Worm (Caenorhabditis elegans) whole organism, mixed stage, embryonic: ENCODE results near the gene F20D6.6.

Experiments
- M03D4.4 ChIP-seq: sonication (generic microtip); optimal IDR thresholded peaks from 2 replicates; lab custom pipeline; 2017; ENCODE audit warnings: mild to moderate bottlenecking, missing genetic modification characterization, missing compliant biosample characterization
- bed-3 ChIP-seq: fragments of 200-800 bp; sonication (Bioruptor generic); optimal IDR thresholded peaks from 3 replicates; lab custom pipeline; 2018; ENCODE audit warnings: mild to moderate bottlenecking, missing genetic modification characterization, moderate library complexity, missing compliant biosample characterization
- ceh-39 ChIP-seq: fragments of 150-350 bp; optimal IDR thresholded peaks from 2 replicates; lab custom pipeline; 2014; ENCODE audit warnings: missing biosample characterization, missing genetic modification characterization
- ceh-43 ChIP-seq: fragments of 200-800 bp; sonication (Bioruptor generic); optimal IDR thresholded peaks from 2 replicates; lab custom pipeline; 2018; ENCODE audit warnings: mild to moderate bottlenecking, missing genetic modification characterization, moderate library complexity, missing compliant biosample characterization
- ceh-83 ChIP-seq: fragments of 200-800 bp; sonication (Bioruptor generic); optimal IDR thresholded peaks from 2 replicates; lab custom pipeline; 2018; ENCODE audit warnings: mild to moderate bottlenecking, missing genetic modification characterization, missing compliant biosample characterization
- ces-1 ChIP-seq: fragments of 150-350 bp; optimal IDR thresholded peaks from 2 replicates; lab custom pipeline; 2014; ENCODE audit warnings: missing biosample characterization, missing genetic modification reagents, missing genetic modification characterization
- cnd-1 ChIP-seq: fragments of 200-800 bp; sonication (Bioruptor generic); optimal IDR thresholded peaks from 2 replicates; lab custom pipeline; 2018; ENCODE audit warnings: mild to moderate bottlenecking, missing genetic modification characterization, missing compliant biosample characterization
- elt-1 ChIP-seq: sonication (generic microtip); optimal IDR thresholded peaks from 2 replicates; lab custom pipeline; 2017; ENCODE audit warnings: missing genetic modification characterization, mild to moderate bottlenecking, missing compliant biosample characterization, antibody characterized with exemption, moderate library complexity, borderline replicate concordance; ENCODE audit not compliant: insufficient read depth
- flh-1 ChIP-seq: fragments of 200-800 bp; sonication (Bioruptor generic); optimal IDR thresholded peaks from 2 replicates; lab custom pipeline; 2018; ENCODE audit warnings: mild to moderate bottlenecking, missing genetic modification characterization, moderate library complexity, missing compliant biosample characterization
- hlh-1 ChIP-seq: fragments of 150-350 bp; optimal IDR thresholded peaks from 2 replicates; lab custom pipeline; 2014; ENCODE audit warnings: missing biosample characterization, missing genetic modification reagents, missing genetic modification characterization
- lin-13 ChIP-seq: fragments of 150-350 bp; optimal IDR thresholded peaks from 2 replicates; lab custom pipeline; 2014; ENCODE audit warnings: missing biosample characterization, missing genetic modification characterization
- lin-32 ChIP-seq: fragments of 200-800 bp; sonication (Bioruptor generic); optimal IDR thresholded peaks from 2 replicates; lab custom pipeline; 2018; ENCODE audit warnings: mild to moderate bottlenecking, missing genetic modification characterization, missing compliant biosample characterization
- mep-1 ChIP-seq: fragments of 150-350 bp; optimal IDR thresholded peaks from 2 replicates; lab custom pipeline; 2017; ENCODE audit warnings: missing biosample characterization, missing genetic modification reagents, missing genetic modification characterization, inconsistent platforms
- mls-2 ChIP-seq: sonication (generic microtip); optimal IDR thresholded peaks from 2 replicates; lab custom pipeline; 2016; ENCODE audit warnings: mild to moderate bottlenecking, missing genetic modification characterization, moderate library complexity, missing compliant biosample characterization
- nhr-2 ChIP-seq: fragments of 150-350 bp; optimal IDR thresholded peaks from 2 replicates; lab custom pipeline; 2014; ENCODE audit warnings: missing biosample characterization, missing genetic modification characterization
- nhr-237 ChIP-seq: fragments of 150-350 bp; optimal IDR thresholded peaks from 2 replicates; lab custom pipeline; 2014; ENCODE audit warnings: missing biosample characterization, missing genetic modification characterization
- nhr-28 ChIP-seq: fragments of 150-350 bp; optimal IDR thresholded peaks from 2 replicates; lab custom pipeline; 2014; ENCODE audit warnings: missing biosample characterization, missing genetic modification characterization
- nhr-76 ChIP-seq: sonication (generic microtip); optimal IDR thresholded peaks from 2 replicates; lab custom pipeline; 2017; ENCODE audit warnings: missing biosample characterization, missing genetic modification characterization
- sem-2 ChIP-seq: fragments of 200-800 bp; sonication (Bioruptor generic); optimal IDR thresholded peaks from 2 replicates; lab custom pipeline; 2018; ENCODE audit warnings: mild to moderate bottlenecking, missing genetic modification characterization, missing compliant biosample characterization
- snpc-4 ChIP-seq: fragments of 150-350 bp; optimal IDR thresholded peaks from 2 replicates; lab custom pipeline; 2014; ENCODE audit warnings: missing biosample characterization, missing genetic modification characterization
- sptf-1 ChIP-seq: sonication (generic microtip); optimal IDR thresholded peaks from 2 replicates; lab custom pipeline; 2017; ENCODE audit warnings: mild to moderate bottlenecking, missing genetic modification characterization, moderate library complexity, missing compliant biosample characterization
- tbx-8 ChIP-seq: fragments of 200-800 bp; sonication (Bioruptor generic); optimal IDR thresholded peaks from 2 replicates; lab custom pipeline; 2018; ENCODE audit warnings: mild to moderate bottlenecking, missing genetic modification characterization, moderate library complexity, missing compliant biosample characterization
- unc-120 ChIP-seq: sonication (generic microtip); optimal IDR thresholded peaks from 2 replicates; lab custom pipeline; 2017; ENCODE audit warnings: missing genetic modification characterization, missing compliant biosample characterization; ENCODE audit not compliant: poor library complexity, severe bottlenecking
- unc-39 ChIP-seq: fragments of 150-350 bp; optimal IDR thresholded peaks from 2 replicates; lab custom pipeline; 2014; ENCODE audit warnings: missing biosample characterization, missing genetic modification characterization
- unc-62 ChIP-seq: fragments of 150-350 bp; optimal IDR thresholded peaks from 2 replicates; lab custom pipeline; 2014; ENCODE audit warnings: missing biosample characterization, missing genetic modification reagents, missing genetic modification characterization
- zip-8 ChIP-seq: fragments of 150-350 bp; optimal IDR thresholded peaks from 2 replicates; lab custom pipeline; 2014; ENCODE audit warnings: missing biosample characterization, missing genetic modification characterization
- ztf-11 ChIP-seq: fragments of 150-350 bp; optimal IDR thresholded peaks from 2 replicates; lab custom pipeline; 2014; ENCODE audit warnings: missing biosample characterization, missing genetic modification characterization

F20D6.6 gene

DNA sequence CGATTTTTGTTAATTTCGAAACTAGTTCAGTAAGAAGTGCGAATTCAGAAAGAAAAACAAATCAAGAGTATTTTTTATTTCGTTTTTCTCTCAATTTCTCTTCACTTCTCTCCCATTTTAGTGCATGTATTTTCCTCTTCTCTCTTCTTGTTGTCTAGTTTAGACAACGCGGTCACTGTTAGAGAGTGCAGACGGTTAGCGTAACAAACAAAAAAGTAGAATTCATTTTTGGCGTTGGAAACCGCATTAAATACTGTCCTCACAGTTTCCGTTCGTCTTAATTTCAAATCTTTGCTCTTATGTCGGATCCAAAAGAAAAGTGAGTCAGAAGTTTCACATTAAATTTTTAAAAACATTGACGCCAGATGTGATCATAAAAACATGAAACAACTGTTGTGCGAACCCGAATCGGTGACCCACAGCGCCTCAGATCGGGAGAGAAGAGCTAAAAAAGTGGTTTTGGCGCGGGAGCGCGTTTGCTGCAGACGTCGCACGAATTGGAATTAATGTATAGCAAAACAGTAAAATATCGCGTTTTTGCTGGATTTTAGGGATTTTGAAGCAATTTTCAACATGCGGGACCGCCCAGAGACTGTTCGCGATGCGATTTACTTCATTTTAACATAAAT is 19.3 kb downstream of the F20D6.6 start, which contains the start of gene srp-7:
TSS of gene srp-7 (plus strand) at position 213 of the 629 bp plus-strand sequence.
- TF ChIP-seq sem-2 (GFP tag; lab: Kevin White, UChicago), result no peak
- TF ChIP-seq ces-1 (GFP tag; lab: Kevin White, UChicago), result peak; percentile 63
- TF ChIP-seq nhr-237 (tag; lab: Kevin White, UChicago), result peak; percentile 22

- TF ChIP-seq snpc-4 (tag; lab: Kevin White, UChicago) (no peak), ceh-43 (GFP tag; lab: Kevin White, UChicago) (no peak), hlh-1 (no peak), tbx-8 (no peak)
- TF ChIP-seq, all 35 proteins: peak for 0
These were observed 23.7 kb downstream of the F20D6.6 start, which contains the start of gene srp-8 for ce11 chrV:8183384-8183783. TSS of gene srp-8 (plus strand) at chrV:8183684.

ce11 chrV:8185737-8186136 is 26.0 kb downstream of the F20D6.6 start, which contains the start of gene F20D6.2:
TSS of gene F20D6.2 (plus strand) at chrV:8186037.
- TF ChIP-seq elt-1 (tag; lab: Kevin White, UChicago) (no peak), tbx-8 (no peak), unc-120 (no peak), flh-1 (GFP tag; lab: Kevin White, UChicago) (no peak), mep-1 (tag; lab: Kevin White, UChicago) (no peak), bed-3 (no peak)

DNA sequence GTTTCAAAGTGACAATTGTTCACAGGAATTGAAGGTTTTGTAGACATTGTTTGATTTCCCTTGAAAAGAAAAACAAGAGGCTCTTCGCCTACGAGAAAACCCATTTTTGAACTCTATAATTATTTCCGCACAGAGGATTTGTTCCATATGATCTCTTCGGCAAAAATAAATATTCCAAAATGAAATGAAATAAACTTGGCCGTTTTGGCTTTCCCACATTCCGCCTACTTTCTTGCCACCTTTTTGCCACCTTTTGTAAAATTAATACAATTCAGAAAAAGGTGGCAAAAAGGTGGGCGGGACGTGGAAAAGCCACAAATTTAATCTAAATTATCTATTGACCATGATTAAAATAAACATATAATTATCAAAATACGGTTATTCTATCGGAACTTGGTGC is 28.7 kb downstream of the F20D6.6 start, which contains the start of gene F20D6.15:
TSS of gene F20D6.15 (minus strand) at position 47 of the 400 bp plus-strand sequence.
- no peak for TF ChIP-seq nhr-237 (tag; lab: Kevin White, UChicago)
- TF ChIP-seq, all 35 proteins: peak for 0

DNA sequence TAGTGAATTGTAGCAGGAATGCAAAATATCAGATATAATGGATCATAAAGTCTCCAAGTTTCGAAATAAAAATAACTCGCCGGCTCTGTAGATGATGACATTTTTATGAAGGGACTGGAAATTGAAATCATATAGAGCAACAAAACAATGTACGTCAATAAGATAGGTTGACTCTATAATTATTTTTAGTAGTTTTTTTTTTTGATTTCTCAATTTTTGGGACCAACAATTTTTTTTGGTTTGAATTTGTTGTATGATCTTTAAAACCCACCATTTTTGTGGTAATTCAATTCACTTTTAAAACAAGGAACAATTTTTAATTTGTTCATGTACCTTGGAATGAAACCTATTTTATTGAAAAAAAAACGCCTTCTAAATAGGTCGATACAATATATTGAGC is 30.3 kb downstream of the F20D6.6 start, which contains the start of gene F20D6.12:
TSS of gene F20D6.12 (minus strand) at position 101 of the 400 bp plus-strand sequence.
- TF ChIP-seq ceh-39 (tag; lab: Kevin White, UChicago) (no peak), snpc-4 (tag; lab: Kevin White, UChicago) (no peak), sem-2 (GFP tag; lab: Kevin White, UChicago) (no peak), bed-3 (no peak), ztf-11 (tag; lab: Kevin White, UChicago) (no peak), ceh-83 (GFP tag; lab: Kevin White, UChicago) (no peak), zip-8 (tag; lab: Kevin White, UChicago) (no peak), unc-62 (GFP tag; lab: Kevin White, UChicago) (no peak), nhr-76 (tag; lab: Kevin White, UChicago) (no peak), unc-120 (no peak), sptf-1 (tag; lab: Kevin White, UChicago) (no peak), cnd-1 (tag; lab: Kevin White, UChicago) (no peak), lin-32 (GFP tag; lab: Kevin White, UChicago) (no peak), M03D4.4 (no peak), lin-13 (no peak), unc-39 (tag; lab: Kevin White, UChicago) (no peak)

DNA sequence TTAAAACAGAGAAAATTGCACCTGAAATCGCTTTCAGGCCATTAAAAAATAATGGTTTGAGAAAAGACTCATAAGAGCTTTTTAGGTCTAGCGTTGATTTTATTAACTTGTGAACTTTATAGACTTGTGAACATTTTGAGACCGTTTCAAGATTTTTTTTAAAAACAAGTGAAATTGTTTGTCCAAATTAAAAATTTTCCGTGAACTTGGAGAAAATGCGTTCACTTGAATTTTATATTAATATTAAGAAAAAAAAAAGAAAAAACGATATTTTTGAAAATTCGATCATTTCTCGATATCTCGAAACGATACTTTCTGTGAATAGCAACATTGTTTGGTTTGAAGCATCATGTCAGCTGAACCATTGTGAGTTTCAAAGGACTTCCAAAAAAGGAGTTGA is 30.7 kb downstream of the F20D6.6 start, which contains the start of gene F20D6.1:
TSS of gene F20D6.1 (plus strand) at position 301 of the 400 bp plus-strand sequence.
- no peak for TF ChIP-seq ztf-11 (tag; lab: Kevin White, UChicago)
- no peak for TF ChIP-seq tbx-8
- no peak for TF ChIP-seq ceh-43 (GFP tag; lab: Kevin White, UChicago)
- no peak for TF ChIP-seq elt-1 (tag; lab: Kevin White, UChicago)
- TF ChIP-seq snpc-4 (tag; lab: Kevin White, UChicago), result no peak
- TF ChIP-seq nhr-28 (tag; lab: Kevin White, UChicago), result no peak
- TF ChIP-seq bed-3, result no peak
- TF ChIP-seq lin-32 (GFP tag; lab: Kevin White, UChicago), result no peak
- TF ChIP-seq mls-2 (tag; lab: Kevin White, UChicago), result no peak
- no peak for TF ChIP-seq flh-1 (GFP tag; lab: Kevin White, UChicago)
- no peak for TF ChIP-seq unc-39 (tag; lab: Kevin White, UChicago)
- no peak for TF ChIP-seq nhr-2 (tag; lab: Kevin White, UChicago)
- no peak for TF ChIP-seq zip-8 (tag; lab: Kevin White, UChicago)
- no peak for TF ChIP-seq sem-2 (GFP tag; lab: Kevin White, UChicago)
- TF ChIP-seq nhr-237 (tag; lab: Kevin White, UChicago), result no peak
